Fruit fly (Drosophila melanogaster) whole organism, embryonic: ENCODE results near the gene Bro.
A peak's percentile ranks its signal among the peaks of the same experiment; 100 is the strongest.

Experiments used
- CG10209 ChIP-seq: fragments of 200-800 bp; sonication (Bioruptor generic); optimal IDR thresholded peaks from 3 replicates; lab custom pipeline; 2017; ENCODE audit warnings: missing biosample characterization, mild to moderate bottlenecking, missing genetic modification characterization, missing genetic modification reagents
- CG12942 ChIP-seq: fragments of 200-800 bp; sonication (Bioruptor generic); optimal IDR thresholded peaks from 3 replicates; lab custom pipeline; 2016; ENCODE audit warnings: missing biosample characterization, missing genetic modification characterization
- CG1603 ChIP-seq: fragments of 200-800 bp; sonication (Bioruptor generic); optimal IDR thresholded peaks from 2 replicates; lab custom pipeline; 2019; ENCODE audit warnings: missing biosample characterization, mild to moderate bottlenecking, missing genetic modification characterization, moderate library complexity
- CG17328 ChIP-seq: fragments of 200-800 bp; sonication (Bioruptor generic); IDR thresholded peaks from 2 replicates; pipeline ENCODE4 v1.3.6; 2022; ENCODE audit warnings: missing biosample characterization, missing genetic modification characterization
- CG33213 ChIP-seq: fragments of 200-800 bp; sonication (Bioruptor generic); optimal IDR thresholded peaks from 3 replicates; lab custom pipeline; 2016; ENCODE audit warnings: missing biosample characterization, missing genetic modification characterization
- CG6854 ChIP-seq: fragments of 200-800 bp; sonication (Bioruptor generic); optimal IDR thresholded peaks from 3 replicates; lab custom pipeline; 2017; ENCODE audit warnings: missing biosample characterization, mild to moderate bottlenecking, missing genetic modification characterization
- CG7786 ChIP-seq: fragments of 200-800 bp; sonication (Bioruptor generic); optimal IDR thresholded peaks from 2 replicates; lab custom pipeline; 2016; ENCODE audit warnings: missing biosample characterization, missing genetic modification characterization
- Sin3A ChIP-seq: fragments of >200 bp; optimal IDR thresholded peaks from 2 replicates; lab custom pipeline; 2018
- Ssrp ChIP-seq: fragments of 200-800 bp; sonication (Bioruptor generic); optimal IDR thresholded peaks from 2 replicates; lab custom pipeline; 2018; ENCODE audit warnings: missing biosample characterization, mild to moderate bottlenecking, missing genetic modification characterization, moderate library complexity
- Taf1 ChIP-seq: fragments of 200-800 bp; sonication (Bioruptor generic); IDR thresholded peaks from 2 replicates; pipeline ENCODE4 v1.3.6; 2022; ENCODE audit warnings: missing biosample characterization, missing genetic modification characterization
- ab ChIP-seq: fragments of 200-800 bp; sonication (Bioruptor generic); optimal IDR thresholded peaks from 2 replicates; lab custom pipeline; 2016; ENCODE audit warnings: missing biosample characterization, missing genetic modification characterization
- crol ChIP-seq: fragments of 200-800 bp; sonication (Bioruptor generic); IDR thresholded peaks from 2 replicates; pipeline ENCODE4 v1.3.6; 2022; ENCODE audit warnings: missing biosample characterization, missing genetic modification characterization
- disco-r ChIP-seq: fragments of 200-800 bp; sonication (Bioruptor generic); optimal IDR thresholded peaks from 2 replicates; lab custom pipeline; 2016; ENCODE audit warnings: missing biosample characterization, missing genetic modification characterization
- ind ChIP-seq: fragments of 200-800 bp; sonication (Bioruptor generic); optimal IDR thresholded peaks from 3 replicates; lab custom pipeline; 2016; ENCODE audit warnings: missing biosample characterization, missing genetic modification characterization

dm6 chr3L:1626924-1627323 lies 20.7 kb upstream of the Bro start:
- TF ChIP-seq Ssrp (tag; lab: Kevin White, UChicago) (no peak), ind (GFP tag; lab: Kevin White, UChicago) (no peak), Sin3A (no peak), Taf1 (GFP tag; lab: Robert Waterston, UW) (no peak), disco-r (GFP tag; lab: Kevin White, UChicago) (no peak), crol (GFP tag; lab: Robert Waterston, UW) (peak; percentile 74), CG6854 (GFP tag; lab: Kevin White, UChicago) (no peak), CG17328 (GFP tag; lab: Robert Waterston, UW) (no peak), CG1603 (tag; lab: Kevin White, UChicago) (no peak), ab (GFP tag; lab: Kevin White, UChicago) (no peak), CG12942 (GFP tag; lab: Kevin White, UChicago) (no peak), CG33213 (no peak), CG7786 (GFP tag; lab: Kevin White, UChicago) (no peak), CG10209 (GFP tag; lab: Kevin White, UChicago) (no peak)
